Worm (Caenorhabditis elegans) whole organism, L4 larva: Measurements from ENCODE around the gene fbxb-102.

Experiments
- D1046.2 ChIP-seq: fragments of 200-800 bp; sonication (Bioruptor generic); IDR thresholded peaks from 2 replicates; pipeline ENCODE4 v1.3.6; 2022; ENCODE audit warnings: missing genetic modification characterization, missing compliant biosample characterization
- F37D6.2 ChIP-seq: sonication (generic microtip); optimal IDR thresholded peaks from 2 replicates; lab custom pipeline; 2016; ENCODE audit warnings: mild to moderate bottlenecking, missing genetic modification characterization, missing compliant biosample characterization
- F49E8.2 ChIP-seq: sonication (generic microtip); optimal IDR thresholded peaks from 2 replicates; lab custom pipeline; 2016; ENCODE audit warnings: missing compliant biosample characterization, mild to moderate bottlenecking, missing genetic modification characterization, borderline replicate concordance
- R02D3.7 ChIP-seq: fragments of 150-350 bp; sonication (generic microtip); optimal IDR thresholded peaks from 3 replicates; lab custom pipeline; 2014; ENCODE audit warnings: missing biosample characterization, missing genetic modification characterization
- aha-1 ChIP-seq: fragments of 150-350 bp; peaks from one replicate; lab custom pipeline; 2014; ENCODE audit warnings: missing biosample characterization, missing genetic modification characterization
- aly-2 ChIP-seq: sonication (generic microtip); optimal IDR thresholded peaks from 2 replicates; lab custom pipeline; 2018; ENCODE audit warnings: missing biosample characterization, missing genetic modification characterization
- arid-1 ChIP-seq: fragments of 200-800 bp; sonication (Bioruptor generic); conservative IDR thresholded peaks from 2 replicates; pipeline ENCODE4 v1.3.6; 2022; ENCODE audit warnings: missing genetic modification reagents, missing genetic modification characterization, missing compliant biosample characterization
- ces-1 ChIP-seq: fragments of 150-350 bp; sonication (generic microtip); optimal IDR thresholded peaks from 4 replicates; lab custom pipeline; 2014; ENCODE audit warnings: missing biosample characterization, missing genetic modification reagents, missing genetic modification characterization
- daf-16 ChIP-seq, 3 experiments: sonication (generic microtip); optimal IDR thresholded peaks; 2 replicates each; lab custom pipeline; 2016 to 2017; ENCODE audit warnings: missing genetic modification characterization in 3 of 3, missing genetic modification reagents in 3 of 3, mild to moderate bottlenecking in 2 of 3, missing compliant biosample characterization in 2 of 3, missing biosample characterization in 1 of 3, moderate library complexity in 1 of 3
- daf-19 ChIP-seq: fragments of 200-800 bp; sonication (Bioruptor generic); conservative IDR thresholded peaks from 2 replicates; pipeline ENCODE4 v1.3.6; 2022; ENCODE audit warnings: missing genetic modification characterization, missing compliant biosample characterization
- daf-8 ChIP-seq: fragments of 200-800 bp; sonication (Bioruptor generic); IDR thresholded peaks from 2 replicates; pipeline ENCODE4 v1.3.6; 2022; ENCODE audit warnings: missing genetic modification characterization, missing compliant biosample characterization
- dmd-8 ChIP-seq: fragments of 200-800 bp; sonication (Bioruptor generic); IDR thresholded peaks from 2 replicates; pipeline ENCODE4 v1.3.6; 2022; ENCODE audit warnings: missing genetic modification characterization, missing compliant biosample characterization
- dmd-9 ChIP-seq: fragments of 200-800 bp; sonication (Bioruptor generic); IDR thresholded peaks from 2 replicates; pipeline ENCODE4 v1.3.6; 2022; ENCODE audit warnings: missing genetic modification reagents, missing genetic modification characterization, missing compliant biosample characterization
- dpl-1 ChIP-seq: fragments of 150-350 bp; optimal IDR thresholded peaks from 2 replicates; lab custom pipeline; 2014; ENCODE audit warnings: missing biosample characterization, missing genetic modification reagents, missing genetic modification characterization
- duxl-1 ChIP-seq: sonication (generic microtip); optimal IDR thresholded peaks from 2 replicates; lab custom pipeline; 2016; ENCODE audit warnings: mild to moderate bottlenecking, missing genetic modification characterization, moderate library complexity, missing compliant biosample characterization; ENCODE audit not compliant: poor library complexity
- dve-1 ChIP-seq: sonication (generic microtip); optimal IDR thresholded peaks from 2 replicates; lab custom pipeline; 2017; ENCODE audit warnings: antibody characterized with exemption, mild to moderate bottlenecking, missing genetic modification characterization, missing compliant biosample characterization; ENCODE audit not compliant: insufficient read depth
- egl-27 ChIP-seq: sonication (generic microtip); optimal IDR thresholded peaks from 3 replicates; lab custom pipeline; 2017; ENCODE audit warnings: missing biosample characterization, missing genetic modification reagents, missing genetic modification characterization
- egl-43 ChIP-seq: fragments of 200-800 bp; sonication (Bioruptor generic); IDR thresholded peaks from 2 replicates; pipeline ENCODE4 v1.3.6; 2022; ENCODE audit warnings: missing genetic modification reagents, missing genetic modification characterization, missing compliant biosample characterization
- fkh-10 ChIP-seq: fragments of 150-350 bp; optimal IDR thresholded peaks from 2 replicates; lab custom pipeline; 2014; ENCODE audit warnings: missing biosample characterization, missing genetic modification reagents, missing genetic modification characterization
- hlh-11 ChIP-seq: fragments of 200-800 bp; sonication (Bioruptor generic); optimal IDR thresholded peaks from 2 replicates; lab custom pipeline; 2018; ENCODE audit warnings: mild to moderate bottlenecking, missing genetic modification characterization, missing compliant biosample characterization
- jun-1 ChIP-seq: fragments of 150-350 bp; optimal IDR thresholded peaks from 2 replicates; lab custom pipeline; 2014; ENCODE audit warnings: missing biosample characterization, missing genetic modification reagents, missing genetic modification characterization
- lim-7 ChIP-seq: fragments of 200-800 bp; sonication (Bioruptor generic); IDR thresholded peaks from 2 replicates; pipeline ENCODE4 v1.3.6; 2022; ENCODE audit warnings: missing genetic modification characterization, missing compliant biosample characterization
- lin-39 ChIP-seq: fragments of 150-350 bp; optimal IDR thresholded peaks from 2 replicates; lab custom pipeline; 2014; ENCODE audit warnings: missing biosample characterization, missing genetic modification reagents, missing genetic modification characterization
- madf-5 ChIP-seq, 2 experiments: fragments of 200-800 bp; sonication (Bioruptor generic); IDR thresholded peaks; 2 replicates each; pipeline ENCODE4 v1.3.6; 2022; ENCODE audit warnings: missing compliant biosample characterization in 2 of 2, missing genetic modification characterization in 2 of 2
- madf-9 ChIP-seq: fragments of 200-800 bp; sonication (Bioruptor generic); conservative IDR thresholded peaks from 2 replicates; pipeline ENCODE4 v1.3.6; 2022; ENCODE audit warnings: missing genetic modification reagents, missing genetic modification characterization, missing compliant biosample characterization
- mep-1 ChIP-seq: fragments of 150-350 bp; sonication (generic microtip); optimal IDR thresholded peaks from 3 replicates; lab custom pipeline; 2014; ENCODE audit warnings: missing biosample characterization, missing genetic modification characterization
- nhr-11 ChIP-seq: fragments of 150-350 bp; optimal IDR thresholded peaks from 2 replicates; lab custom pipeline; 2014; ENCODE audit warnings: missing biosample characterization, missing genetic modification characterization
- nhr-111 ChIP-seq: fragments of 200-800 bp; sonication (Bioruptor generic); optimal IDR thresholded peaks from 2 replicates; lab custom pipeline; 2018; ENCODE audit warnings: mild to moderate bottlenecking, missing genetic modification characterization, missing compliant biosample characterization
- nhr-28 ChIP-seq: fragments of 150-350 bp; optimal IDR thresholded peaks from 2 replicates; lab custom pipeline; 2014; ENCODE audit warnings: missing biosample characterization, missing genetic modification characterization
- nhr-6 ChIP-seq: fragments of 150-350 bp; optimal IDR thresholded peaks from 2 replicates; lab custom pipeline; 2014; ENCODE audit warnings: missing biosample characterization, missing genetic modification characterization
- pha-4 ChIP-seq, 2 experiments: fragments of 150-350 bp in 1 of 2; fragments of 200-800 bp in 1 of 2; sonication (Bioruptor generic) in 1 of 2; IDR thresholded peaks in 1 of 2; optimal IDR thresholded peaks in 1 of 2; 2 replicates each; pipeline versions ENCODE4 v1.3.6 to Lab custom; 2014 to 2022; ENCODE audit warnings: missing genetic modification characterization in 2 of 2, missing genetic modification reagents in 2 of 2, missing biosample characterization in 1 of 2, missing compliant biosample characterization in 1 of 2
- set-16 ChIP-seq: fragments of 200-800 bp; sonication (Bioruptor generic); IDR thresholded peaks from 2 replicates; pipeline ENCODE4 v1.3.6; 2022; ENCODE audit warnings: missing genetic modification reagents, missing genetic modification characterization, missing compliant biosample characterization
- snpc-4 ChIP-seq: fragments of 150-350 bp; optimal IDR thresholded peaks from 2 replicates; lab custom pipeline; 2014; ENCODE audit warnings: missing biosample characterization, missing genetic modification characterization
- spr-3 ChIP-seq: fragments of 200-800 bp; sonication (Bioruptor generic); optimal IDR thresholded peaks from 2 replicates; lab custom pipeline; 2018; ENCODE audit warnings: mild to moderate bottlenecking, missing genetic modification characterization, missing compliant biosample characterization
- tag-97 ChIP-seq: fragments of 200-800 bp; sonication (Bioruptor generic); IDR thresholded peaks from 2 replicates; pipeline ENCODE4 v1.3.6; 2022; ENCODE audit warnings: missing genetic modification characterization, missing compliant biosample characterization
- unc-130 ChIP-seq: sonication (generic microtip); optimal IDR thresholded peaks from 2 replicates; lab custom pipeline; 2016; ENCODE audit warnings: missing genetic modification reagents, missing genetic modification characterization, missing compliant biosample characterization
- unc-39 ChIP-seq: sonication (generic microtip); optimal IDR thresholded peaks from 2 replicates; lab custom pipeline; 2017; ENCODE audit warnings: missing biosample characterization, missing genetic modification characterization
- vab-7 ChIP-seq: fragments of 200-800 bp; sonication (Bioruptor generic); IDR thresholded peaks from 2 replicates; pipeline ENCODE4 v1.3.6; 2022; ENCODE audit warnings: missing genetic modification reagents, missing genetic modification characterization, missing compliant biosample characterization
- zag-1 ChIP-seq: fragments of 150-350 bp; optimal IDR thresholded peaks from 2 replicates; lab custom pipeline; 2014; ENCODE audit warnings: missing biosample characterization, missing genetic modification characterization
- zfp-2 ChIP-seq: sonication (generic microtip); optimal IDR thresholded peaks from 2 replicates; lab custom pipeline; 2016; ENCODE audit warnings: mild to moderate bottlenecking, missing genetic modification characterization, missing compliant biosample characterization
- zip-11 ChIP-seq: fragments of 200-800 bp; sonication (Bioruptor generic); IDR thresholded peaks from 2 replicates; pipeline ENCODE4 v1.3.6; 2022; ENCODE audit warnings: missing genetic modification characterization, missing compliant biosample characterization

The fbxb-102 gene

ce11 chrII:12482622-12483021 is at the start of gene fbxb-102:
Gene fbxb-102 (plus strand): TSS chrII:12482922.
- no peak for TF ChIP-seq jun-1 (tag; lab: Kevin White, UChicago)
- no peak for TF ChIP-seq fkh-10 (GFP tag; lab: Kevin White, UChicago)
- no peak for TF ChIP-seq set-16 (GFP tag; lab: Robert Waterston, UW)
- no peak for TF ChIP-seq hlh-11 (tag; lab: Kevin White, UChicago)
- no peak for TF ChIP-seq dmd-9 (GFP tag; lab: Robert Waterston, UW)
- TF ChIP-seq daf-16 (GFP tag; optimal IDR thresholded peaks at IDR 0.05; lab: Kevin White, UChicago), result no peak
- no peak for TF ChIP-seq daf-16 (tag; optimal IDR thresholded peaks at IDR 0.05; lab: Kevin White, UChicago)
- no peak for TF ChIP-seq tag-97
- TF ChIP-seq madf-9, result no peak
- TF ChIP-seq arid-1, result no peak
- TF ChIP-seq zip-11 (GFP tag; lab: Robert Waterston, UW), result no peak
- no peak for TF ChIP-seq lin-39 (tag; lab: Kevin White, UChicago)
- no peak for TF ChIP-seq nhr-11 (tag; lab: Kevin White, UChicago)
- TF ChIP-seq unc-39 (tag; lab: Kevin White, UChicago), result no peak
- no peak for TF ChIP-seq spr-3
- no peak for TF ChIP-seq F49E8.2
- no peak for TF ChIP-seq F37D6.2
- no peak for TF ChIP-seq lim-7 (GFP tag; lab: Robert Waterston, UW)
- TF ChIP-seq dmd-8 (GFP tag; lab: Robert Waterston, UW), result no peak
- TF ChIP-seq, all 104 proteins: peak for 0

DNA sequence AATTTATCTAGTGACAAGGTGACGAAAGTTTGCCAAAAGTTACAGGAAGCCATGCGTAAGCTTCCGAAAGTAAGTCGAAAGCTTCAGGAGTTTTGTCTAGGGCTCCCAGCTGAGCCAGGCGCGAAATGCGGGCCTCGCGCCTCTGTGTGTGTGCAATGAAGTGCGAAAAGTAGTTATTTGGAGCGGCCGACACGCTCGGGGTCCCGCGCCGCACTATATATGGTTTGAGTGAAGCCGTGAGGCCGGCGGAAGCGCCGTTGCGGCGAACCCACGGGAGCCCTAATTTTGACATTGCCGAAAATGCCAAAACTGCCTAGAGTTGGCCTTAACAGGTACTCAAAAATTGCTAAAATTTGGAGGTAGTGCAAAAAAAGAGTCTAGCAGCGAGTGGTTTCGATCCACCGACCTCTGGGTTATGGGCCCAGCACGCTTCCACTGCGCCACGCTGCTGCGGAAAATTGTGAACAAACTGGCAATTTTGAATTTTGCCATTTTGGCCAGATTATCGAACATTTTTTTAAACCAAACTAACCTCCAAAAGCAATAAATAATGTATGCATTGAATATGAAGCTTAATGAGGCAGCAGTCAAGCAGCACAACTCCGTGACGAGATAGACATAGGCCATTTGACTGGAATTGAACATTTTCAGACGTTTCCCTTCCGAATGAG is 47.4 kb upstream of the fbxb-102 start:
- TF ChIP-seq vab-7 (GFP tag; lab: Robert Waterston, UW) (peak; percentile 42; the same call in 1 of the 2 replicates), aly-2 (tag; lab: Kevin White, UChicago) (no peak), dmd-9 (GFP tag; lab: Robert Waterston, UW) (0 out of 2 replicates have a peak, but pooled peaks have one; percentile 61), unc-130 (GFP tag; lab: Kevin White, UChicago) (no peak), dmd-8 (GFP tag; lab: Robert Waterston, UW) (0 out of 2 replicates have a peak, but pooled peaks have one; percentile 47), lim-7 (GFP tag; lab: Robert Waterston, UW) (peak; percentile 63; the same call in 1 of the 2 replicates), egl-43 (GFP tag; lab: Robert Waterston, UW) (peak; percentile 57; the same call in 1 of the 2 replicates), set-16 (GFP tag; lab: Robert Waterston, UW) (peak; percentile 62), pha-4 (GFP tag; IDR thresholded peaks at IDR 0.05; lab: Robert Waterston, UW) (peak; percentile 18; the same call in 1 of the 2 replicates), pha-4 (tag; optimal IDR thresholded peaks at IDR 0.05; lab: Kevin White, UChicago) (no peak)

DNA sequence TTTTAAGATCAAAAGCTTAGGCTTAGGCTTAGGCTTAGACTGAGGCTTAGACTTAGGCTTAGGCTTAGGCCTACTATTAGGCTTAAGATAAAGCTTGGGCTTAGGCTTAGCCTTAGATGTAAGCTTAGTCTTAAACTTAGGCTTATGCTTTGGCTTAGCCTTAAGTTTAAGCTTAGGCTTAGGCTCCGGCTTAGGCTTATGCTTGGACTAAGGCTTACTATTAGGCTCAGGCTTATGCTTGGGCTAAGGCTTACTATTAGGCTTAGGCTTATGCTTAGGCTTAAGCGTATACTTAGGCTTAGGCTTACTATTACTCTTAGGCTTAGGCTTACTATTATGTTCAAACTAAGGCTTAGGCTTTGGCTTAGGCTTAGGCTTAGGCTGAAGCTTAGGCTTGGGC is 46.0 kb upstream of the fbxb-102 start:
- no peak for TF ChIP-seq nhr-6 (tag; lab: Kevin White, UChicago)
- no peak for TF ChIP-seq tag-97
- no peak for TF ChIP-seq dve-1 (tag; lab: Kevin White, UChicago)
- TF ChIP-seq R02D3.7 (tag; lab: Kevin White, UChicago), result no peak
- no peak for TF ChIP-seq nhr-28 (tag; lab: Kevin White, UChicago)
- TF ChIP-seq lim-7 (GFP tag; lab: Robert Waterston, UW), result 0 out of 2 replicates have a peak, but pooled peaks have one; percentile 32

DNA sequence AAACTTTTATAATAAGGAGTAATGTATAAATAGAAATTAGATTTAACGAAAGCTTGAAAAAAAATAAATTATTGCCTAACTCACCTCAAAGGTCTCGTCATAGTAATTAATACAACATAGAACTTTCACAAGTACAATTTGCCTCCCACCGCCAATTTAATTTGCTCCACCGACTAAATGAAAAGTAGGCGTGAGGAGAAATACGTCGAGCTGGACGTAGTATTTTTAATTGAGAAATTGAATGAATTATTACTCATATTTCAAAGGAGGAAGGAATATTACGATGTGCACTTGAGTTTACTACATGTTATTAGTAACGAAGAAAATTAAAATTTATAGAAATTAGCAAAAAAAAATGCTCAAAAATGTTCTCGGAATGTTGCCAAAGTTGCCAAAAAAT is 44.3 kb upstream of the fbxb-102 start, which contains the start of gene Y57A10C.9:
TSS of gene Y57A10C.9 (minus strand) at position 101 of the 400 bp plus-strand sequence.
- TF ChIP-seq madf-5 (GFP tag; IDR thresholded peaks at IDR 0.05; lab: Robert Waterston, UW) (no peak), dpl-1 (GFP tag; lab: Kevin White, UChicago) (no peak), daf-8 (GFP tag; lab: Robert Waterston, UW) (no peak), snpc-4 (no peak), daf-19 (GFP tag; lab: Robert Waterston, UW) (no peak), zag-1 (tag; lab: Kevin White, UChicago) (no peak), zfp-2 (tag; lab: Kevin White, UChicago) (no peak), mep-1 (tag; lab: Kevin White, UChicago) (no peak), duxl-1 (tag; lab: Kevin White, UChicago) (no peak), egl-27 (tag; lab: Kevin White, UChicago) (no peak), aha-1 (tag; lab: Kevin White, UChicago) (no peak), egl-43 (GFP tag; lab: Robert Waterston, UW) (no peak), D1046.2 (GFP tag; lab: Robert Waterston, UW) (no peak), ces-1 (no peak), nhr-111 (no peak), F37D6.2 (no peak), pha-4 (GFP tag; IDR thresholded peaks at IDR 0.05; lab: Robert Waterston, UW) (no peak), pha-4 (tag; optimal IDR thresholded peaks at IDR 0.05; lab: Kevin White, UChicago) (no peak)
- TF ChIP-seq, all 104 proteins: peak for 0
